1 worm cellular context compared by ENCODE assay signal in genomic region chrX:986463-986862, ce11.
TF ChIP-seq lines count a peak whose summit lies in the region.

No protein-coding gene starts in this region.

TF ChIP-seq in whole organism, L4 larva, 104 proteins besides CTCF, POLR2A, EP300 and RAD21 (continued from another document):
- TF ChIP-seq tra-1 (GFP tag; IDR thresholded peaks at IDR 0.05; lab: Robert Waterston, UW) (no peak), snpc-4 (tag; optimal IDR thresholded peaks at IDR 0.05; lab: Kevin White, UChicago) (no peak), cey-2 (tag; optimal IDR thresholded peaks at IDR 0.05; lab: Kevin White, UChicago; ENCODE audit: borderline replicate concordance, insufficient read depth) (no peak), dpl-1 (GFP tag; optimal IDR thresholded peaks at IDR 0.05; lab: Kevin White, UChicago) (no peak), D1046.2 (GFP tag; IDR thresholded peaks at IDR 0.05; lab: Robert Waterston, UW) (0 out of 2 replicates have a peak, but pooled peaks have one; percentile 38), lin-13 (GFP tag; optimal IDR thresholded peaks at IDR 0.05; lab: Kevin White, UChicago) (no peak), set-16 (GFP tag; IDR thresholded peaks at IDR 0.05; lab: Robert Waterston, UW) (peak; percentile 89), ceh-62 (tag; optimal IDR thresholded peaks at IDR 0.05; lab: Kevin White, UChicago) (no peak), lim-7 (GFP tag; IDR thresholded peaks at IDR 0.05; lab: Robert Waterston, UW) (no peak), pha-4 (GFP tag; IDR thresholded peaks at IDR 0.05; lab: Robert Waterston, UW) (no peak), pha-4 (tag; optimal IDR thresholded peaks at IDR 0.05; lab: Kevin White, UChicago) (no peak), madf-9 (GFP tag; conservative IDR thresholded peaks at IDR 0.05; lab: Robert Waterston, UW) (0 out of 2 replicates have a peak, but pooled peaks have one; percentile 6), aly-2 (tag; optimal IDR thresholded peaks at IDR 0.05; lab: Kevin White, UChicago) (no peak), nhr-77 (tag; optimal IDR thresholded peaks at IDR 0.05; lab: Kevin White, UChicago) (no peak), ctbp-1 (GFP tag; IDR thresholded peaks at IDR 0.05; lab: Robert Waterston, UW) (no peak)
